Worm (Caenorhabditis elegans) whole organism, midembryonic: Measurements from ENCODE around the gene C15C8.7.

Experiments
- flt-1 ChIP-seq: fragments of 200-800 bp; sonication (Bioruptor generic); IDR thresholded peaks from 2 replicates; pipeline ENCODE4 v1.3.6; 2022; ENCODE audit warnings: missing genetic modification characterization, missing compliant biosample characterization
- klf-2 ChIP-seq: fragments of 200-800 bp; sonication (Bioruptor generic); conservative IDR thresholded peaks from 2 replicates; pipeline ENCODE4 v1.3.6; 2022; ENCODE audit warnings: missing genetic modification reagents, missing genetic modification characterization, missing compliant biosample characterization
- ref-1 ChIP-seq: fragments of 200-800 bp; sonication (Bioruptor generic); conservative IDR thresholded peaks from 2 replicates; pipeline ENCODE4 v1.3.6; 2022; ENCODE audit warnings: missing genetic modification reagents, missing genetic modification characterization, missing compliant biosample characterization
- ztf-23 ChIP-seq: fragments of 200-800 bp; sonication (Bioruptor generic); IDR thresholded peaks from 2 replicates; pipeline ENCODE4 v1.3.6; 2022; ENCODE audit warnings: missing genetic modification reagents, missing genetic modification characterization, missing compliant biosample characterization
- ztf-29 ChIP-seq: fragments of 200-800 bp; sonication (Bioruptor generic); IDR thresholded peaks from 2 replicates; pipeline ENCODE4 v1.3.6; 2022; ENCODE audit warnings: missing genetic modification reagents, missing genetic modification characterization, missing compliant biosample characterization

DNA sequence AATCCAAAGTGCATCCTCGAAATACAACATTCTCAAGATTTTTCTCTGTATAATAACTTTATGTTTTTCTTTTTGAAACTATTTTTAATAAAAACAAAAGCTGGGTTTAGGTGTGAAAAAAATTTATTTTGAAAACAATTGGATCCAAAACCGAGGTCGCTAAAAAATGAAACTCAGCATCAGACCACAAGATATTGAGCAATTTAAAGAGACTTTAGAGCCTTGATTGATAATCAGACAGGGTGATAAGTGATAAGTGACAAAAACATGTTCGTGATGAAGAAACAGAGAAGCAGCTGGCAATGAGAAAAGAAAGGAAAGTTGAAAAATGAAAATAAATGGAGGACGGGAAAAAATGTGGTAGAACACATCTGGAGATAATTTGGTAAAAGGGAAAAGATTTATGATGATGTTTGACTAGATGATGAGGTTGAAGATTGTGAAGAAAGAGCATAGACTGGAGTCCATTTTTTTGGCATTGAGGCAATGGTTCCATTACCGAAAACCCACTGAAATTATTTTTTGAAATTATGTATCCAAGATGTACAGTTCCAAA lies 6.7 kb upstream of the C15C8.7 start, which contains the start of gene C15C8.6:
- TF ChIP-seq klf-2 (GFP tag; lab: Robert Waterston, UW) (no peak), ref-1 (GFP tag; lab: Robert Waterston, UW) (no peak), ztf-23 (GFP tag; lab: Robert Waterston, UW) (no peak), ztf-29 (GFP tag; lab: Robert Waterston, UW) (no peak), flt-1 (no peak)
